Worm (Caenorhabditis elegans) whole organism, young adult: ENCODE results near the gene fkb-1.

Experiments used
- B0336.3 ChIP-seq: fragments of 200-800 bp; sonication (Bioruptor generic); IDR thresholded peaks from 2 replicates; pipeline ENCODE4 v1.3.6; 2022; ENCODE audit warnings: missing genetic modification characterization, missing compliant biosample characterization
- C17E4.6 ChIP-seq: fragments of 200-800 bp; sonication (Bioruptor generic); IDR thresholded peaks from 2 replicates; pipeline ENCODE4 v1.3.6; 2022; ENCODE audit warnings: missing genetic modification reagents, missing genetic modification characterization, missing compliant biosample characterization
- F10E7.11 ChIP-seq: sonication (generic microtip); optimal IDR thresholded peaks from 2 replicates; lab custom pipeline; 2017; ENCODE audit warnings: mild to moderate bottlenecking, missing genetic modification characterization, moderate library complexity, missing compliant biosample characterization
- F39B2.1 ChIP-seq: fragments of 200-800 bp; sonication (Bioruptor generic); IDR thresholded peaks from 2 replicates; pipeline ENCODE4 v1.3.6; 2022; ENCODE audit warnings: missing genetic modification reagents, missing genetic modification characterization, missing compliant biosample characterization
- F49E8.2 ChIP-seq: sonication (generic microtip); optimal IDR thresholded peaks from 3 replicates; lab custom pipeline; 2017; ENCODE audit warnings: missing genetic modification characterization, mild to moderate bottlenecking, missing compliant biosample characterization, antibody characterized with exemption, moderate library complexity; ENCODE audit not compliant: insufficient read depth
- F57A8.1 ChIP-seq: fragments of 200-800 bp; sonication (Bioruptor generic); optimal IDR thresholded peaks from 2 replicates; lab custom pipeline; 2018; ENCODE audit warnings: mild to moderate bottlenecking, missing genetic modification characterization, moderate library complexity, missing compliant biosample characterization
- Y56A3A.18 ChIP-seq: fragments of 200-800 bp; sonication (Bioruptor generic); IDR thresholded peaks from 2 replicates; pipeline ENCODE4 v1.3.6; 2022; ENCODE audit warnings: missing genetic modification reagents, missing genetic modification characterization, missing compliant biosample characterization
- ama-1 ChIP-seq, 3 experiments: fragments of 150-350 bp in 1 of 3; sonication (generic microtip) in 2 of 3; optimal IDR thresholded peaks; 2 replicates each; lab custom pipeline; 2014 to 2018; ENCODE audit warnings: missing biosample characterization in 2 of 3, missing genetic modification characterization in 2 of 3, missing genetic modification reagents in 2 of 3
- attf-5 ChIP-seq: fragments of 200-800 bp; sonication (Bioruptor generic); optimal IDR thresholded peaks from 2 replicates; lab custom pipeline; 2018; ENCODE audit warnings: mild to moderate bottlenecking, missing genetic modification characterization, missing compliant biosample characterization
- attf-6 ChIP-seq: fragments of 200-800 bp; sonication (Bioruptor generic); IDR thresholded peaks from 2 replicates; pipeline ENCODE4 v1.3.6; 2022; ENCODE audit warnings: missing genetic modification reagents, missing genetic modification characterization, missing compliant biosample characterization
- cebp-1 ChIP-seq, 2 experiments: fragments of 200-800 bp in 1 of 2; sonication (Bioruptor generic) in 1 of 2; sonication (generic microtip) in 1 of 2; IDR thresholded peaks in 1 of 2; optimal IDR thresholded peaks in 1 of 2; 2 replicates each; pipeline versions ENCODE4 v1.3.6 to Lab custom; 2017 to 2022; ENCODE audit warnings: missing compliant biosample characterization in 2 of 2, missing genetic modification characterization in 2 of 2, mild to moderate bottlenecking in 1 of 2, missing genetic modification reagents in 1 of 2, moderate library complexity in 1 of 2
- cebp-2 ChIP-seq: fragments of 200-800 bp; sonication (Bioruptor generic); IDR thresholded peaks from 2 replicates; pipeline ENCODE4 v1.3.6; 2022; ENCODE audit warnings: missing genetic modification characterization, missing compliant biosample characterization
- ceh-27 ChIP-seq: fragments of 200-800 bp; sonication (Bioruptor generic); optimal IDR thresholded peaks from 2 replicates; lab custom pipeline; 2018; ENCODE audit warnings: mild to moderate bottlenecking, missing genetic modification characterization, moderate library complexity, missing compliant biosample characterization
- chd-7 ChIP-seq: sonication (generic microtip); optimal IDR thresholded peaks from 2 replicates; lab custom pipeline; 2016; ENCODE audit warnings: mild to moderate bottlenecking, missing genetic modification characterization, moderate library complexity, missing compliant biosample characterization
- die-1 ChIP-seq: sonication (generic microtip); optimal IDR thresholded peaks from 2 replicates; lab custom pipeline; 2016; ENCODE audit warnings: missing genotype, mild to moderate bottlenecking, missing genetic modification characterization, missing compliant biosample characterization
- him-1 ChIP-seq: sonication (generic microtip); optimal IDR thresholded peaks from 2 replicates; lab custom pipeline; 2016; ENCODE audit warnings: missing genotype, missing genetic modification reagents, missing genetic modification characterization, missing compliant biosample characterization
- hmg-20 ChIP-seq: fragments of 200-800 bp; sonication (Bioruptor generic); IDR thresholded peaks from 2 replicates; pipeline ENCODE4 v1.3.6; 2022; ENCODE audit warnings: missing genetic modification reagents, missing genetic modification characterization, missing compliant biosample characterization
- hsf-1 ChIP-seq: fragments of 200-800 bp; sonication (Bioruptor generic); IDR thresholded peaks from 2 replicates; pipeline ENCODE4 v1.3.6; 2022; ENCODE audit warnings: missing genetic modification reagents, missing genetic modification characterization, missing compliant biosample characterization
- let-607 ChIP-seq, 2 experiments: fragments of 200-800 bp in 1 of 2; sonication (Bioruptor generic) in 1 of 2; sonication (generic microtip) in 1 of 2; optimal IDR thresholded peaks; 2 replicates each; lab custom pipeline; 2016 to 2018; ENCODE audit warnings: mild to moderate bottlenecking in 2 of 2, missing compliant biosample characterization in 2 of 2, missing genetic modification characterization in 2 of 2, moderate library complexity in 2 of 2, missing genotype in 1 of 2
- lin-54 ChIP-seq: fragments of 200-800 bp; sonication (Bioruptor generic); optimal IDR thresholded peaks from 2 replicates; lab custom pipeline; 2018; ENCODE audit warnings: mild to moderate bottlenecking, missing genetic modification characterization, missing compliant biosample characterization
- lsy-27 ChIP-seq: sonication (generic microtip); optimal IDR thresholded peaks from 2 replicates; lab custom pipeline; 2017; ENCODE audit warnings: missing genetic modification characterization, mild to moderate bottlenecking, missing compliant biosample characterization, antibody characterized with exemption, missing genotype, borderline replicate concordance; ENCODE audit not compliant: insufficient read depth
- madf-10 ChIP-seq: sonication (generic microtip); optimal IDR thresholded peaks from 2 replicates; lab custom pipeline; 2016; ENCODE audit warnings: mild to moderate bottlenecking, missing genetic modification characterization, missing compliant biosample characterization
- madf-6 ChIP-seq: fragments of 200-800 bp; sonication (Bioruptor generic); IDR thresholded peaks from 2 replicates; pipeline ENCODE4 v1.3.6; 2022; ENCODE audit warnings: missing genetic modification reagents, missing genetic modification characterization, missing compliant biosample characterization
- mel-28 ChIP-seq: sonication (generic microtip); optimal IDR thresholded peaks from 2 replicates; lab custom pipeline; 2016; ENCODE audit warnings: borderline replicate concordance, mild to moderate bottlenecking, missing genetic modification characterization, missing compliant biosample characterization
- mes-4 ChIP-seq: sonication (generic microtip); optimal IDR thresholded peaks from 2 replicates; lab custom pipeline; 2016; ENCODE audit warnings: missing genotype, missing genetic modification characterization, missing compliant biosample characterization
- nfya-1 ChIP-seq: sonication (generic microtip); optimal IDR thresholded peaks from 2 replicates; lab custom pipeline; 2017; ENCODE audit warnings: antibody characterized with exemption, missing compliant biosample characterization, missing genetic modification characterization, borderline replicate concordance; ENCODE audit not compliant: insufficient read depth
- rec-8 ChIP-seq, 2 experiments: sonication (generic microtip); optimal IDR thresholded peaks; 2 replicates each; lab custom pipeline; 2016; ENCODE audit warnings: mild to moderate bottlenecking in 2 of 2, missing genetic modification characterization in 2 of 2, missing genetic modification reagents in 2 of 2, missing genotype in 2 of 2, missing biosample characterization in 1 of 2, missing compliant biosample characterization in 1 of 2, moderate library complexity in 1 of 2
- repo-1 ChIP-seq: sonication (generic microtip); optimal IDR thresholded peaks from 2 replicates; lab custom pipeline; 2017; ENCODE audit warnings: mild to moderate bottlenecking, missing genetic modification characterization, missing compliant biosample characterization
- somi-1 ChIP-seq: fragments of 200-800 bp; sonication (Bioruptor generic); optimal IDR thresholded peaks from 2 replicates; lab custom pipeline; 2018; ENCODE audit warnings: mild to moderate bottlenecking, missing genetic modification characterization, missing compliant biosample characterization
- tbx-9 ChIP-seq: sonication (generic microtip); optimal IDR thresholded peaks from 2 replicates; lab custom pipeline; 2016; ENCODE audit warnings: borderline replicate concordance, missing genetic modification characterization, inconsistent platforms, missing compliant biosample characterization
- tlf-1 ChIP-seq: fragments of 200-800 bp; sonication (Bioruptor generic); optimal IDR thresholded peaks from 2 replicates; lab custom pipeline; 2018; ENCODE audit warnings: mild to moderate bottlenecking, missing genetic modification characterization, missing compliant biosample characterization
- zim-3 ChIP-seq: sonication (generic microtip); optimal IDR thresholded peaks from 2 replicates; lab custom pipeline; 2017; ENCODE audit warnings: mild to moderate bottlenecking, missing genetic modification characterization, moderate library complexity, missing compliant biosample characterization
- ztf-22 ChIP-seq: fragments of 200-800 bp; sonication (Bioruptor generic); optimal IDR thresholded peaks from 2 replicates; lab custom pipeline; 2018; ENCODE audit warnings: mild to moderate bottlenecking, missing genetic modification characterization, moderate library complexity, missing compliant biosample characterization
- ztf-25 ChIP-seq: fragments of 200-800 bp; sonication (Bioruptor generic); IDR thresholded peaks from 2 replicates; pipeline ENCODE4 v1.3.6; 2022; ENCODE audit warnings: missing genetic modification reagents, missing genetic modification characterization, missing compliant biosample characterization
- ztf-26 ChIP-seq: sonication (generic microtip); optimal IDR thresholded peaks from 2 replicates; lab custom pipeline; 2017; ENCODE audit warnings: missing genetic modification characterization, missing compliant biosample characterization

Gene fkb-1

ce11 chrIV:11080823-11081285, 44.5 kb downstream of the fkb-1 start, which contains the start of gene atg-7 (continued):
- peak; percentile 72 for TF ChIP-seq B0336.3 (GFP tag; lab: Robert Waterston, UW)
- TF ChIP-seq attf-6 (GFP tag; lab: Robert Waterston, UW) = peak; percentile 76; the same call in 1 of the 2 replicates
- no peak for TF ChIP-seq mes-4 (tag; lab: Kevin White, UChicago)
- peak in 1 of 2 experiments; percentile 8 for TF ChIP-seq rec-8 (tag; optimal IDR thresholded peaks at IDR 0.05; lab: Kevin White, UChicago)
- TF ChIP-seq nfya-1 (tag; lab: Kevin White, UChicago) = no peak
- TF ChIP-seq attf-5 (GFP tag; lab: Kevin White, UChicago) = peak; percentile 15
- no peak for TF ChIP-seq cebp-1 (GFP tag; IDR thresholded peaks at IDR 0.05; lab: Robert Waterston, UW)
- peak; percentile 40 for TF ChIP-seq cebp-1 (tag; optimal IDR thresholded peaks at IDR 0.05; lab: Kevin White, UChicago)
- 0 out of 2 replicates have a peak, but pooled peaks have one; percentile 18 for TF ChIP-seq Y56A3A.18
- TF ChIP-seq C17E4.6 = no peak
- peak; percentile 70 for TF ChIP-seq tlf-1 (GFP tag; lab: Kevin White, UChicago)
- peak; percentile 39 for TF ChIP-seq madf-6 (GFP tag; lab: Robert Waterston, UW)
- TF ChIP-seq chd-7 (tag; lab: Kevin White, UChicago) = peak; percentile 43
- TF ChIP-seq tbx-9 (tag; lab: Kevin White, UChicago) = no peak
- TF ChIP-seq him-1 (tag; lab: Kevin White, UChicago) = peak; percentile 8
- 0 out of 2 replicates have a peak, but pooled peaks have one; percentile 58 for TF ChIP-seq hsf-1 (GFP tag; lab: Robert Waterston, UW)
- TF ChIP-seq F39B2.1 (GFP tag; lab: Robert Waterston, UW) = no peak
- TF ChIP-seq cebp-2 (GFP tag; lab: Robert Waterston, UW) = 0 out of 2 replicates have a peak, but pooled peaks have one; percentile 29
- TF ChIP-seq die-1 (tag; lab: Kevin White, UChicago) = peak; percentile 20
- peak; percentile 43 for TF ChIP-seq lin-54 (GFP tag; lab: Kevin White, UChicago)
- peak; percentile 4; the same call in 1 of the 2 replicates for TF ChIP-seq hmg-20
- TF ChIP-seq ztf-25 (GFP tag; lab: Robert Waterston, UW) = no peak
- TF ChIP-seq ama-1 (optimal IDR thresholded peaks at IDR 0.05; lab: Kevin White, UChicago) = peak; percentile 92
- TF ChIP-seq ama-1 (GFP tag; optimal IDR thresholded peaks at IDR 0.05; lab: Kevin White, UChicago) = peak; percentile 31 to 64
- TF ChIP-seq F10E7.11 (tag; lab: Kevin White, UChicago) = peak; percentile 60
- TF ChIP-seq F49E8.2 (tag; lab: Kevin White, UChicago) = peak; percentile 80
- TF ChIP-seq ztf-26 (tag; lab: Kevin White, UChicago) = no peak
- TF ChIP-seq repo-1 (tag; lab: Kevin White, UChicago) = peak; percentile 76
- TF ChIP-seq let-607 (tag; optimal IDR thresholded peaks at IDR 0.05; lab: Kevin White, UChicago) = peak in 1 of 2 experiments; percentile 31
- peak; percentile 35 for TF ChIP-seq ztf-22
- TF ChIP-seq, all 124 proteins: peak for 37

- TF ChIP-seq F57A8.1 (GFP tag; lab: Kevin White, UChicago) = no peak
- no peak for TF ChIP-seq madf-10 (tag; lab: Kevin White, UChicago)
- no peak for TF ChIP-seq mel-28 (tag; lab: Kevin White, UChicago)
- TF ChIP-seq cebp-2 (GFP tag; lab: Robert Waterston, UW) = 0 out of 2 replicates have a peak, but pooled peaks have one; percentile 20
- no peak for TF ChIP-seq lsy-27
- no peak for TF ChIP-seq ceh-27 (GFP tag; lab: Kevin White, UChicago)
- TF ChIP-seq zim-3 (tag; lab: Kevin White, UChicago) = no peak
- TF ChIP-seq somi-1 (GFP tag; lab: Kevin White, UChicago) = no peak
- TF ChIP-seq attf-6 (GFP tag; lab: Robert Waterston, UW) = no peak
Measured at ce11 chrIV:11082153-11082552, 45.8 kb downstream of the fkb-1 start, which contains the start of gene let-70. Gene let-70 (minus strand): TSS chrIV:11082253.
